Worm (Caenorhabditis elegans): Measurements from ENCODE around the gene rif-1.1.

DNA sequence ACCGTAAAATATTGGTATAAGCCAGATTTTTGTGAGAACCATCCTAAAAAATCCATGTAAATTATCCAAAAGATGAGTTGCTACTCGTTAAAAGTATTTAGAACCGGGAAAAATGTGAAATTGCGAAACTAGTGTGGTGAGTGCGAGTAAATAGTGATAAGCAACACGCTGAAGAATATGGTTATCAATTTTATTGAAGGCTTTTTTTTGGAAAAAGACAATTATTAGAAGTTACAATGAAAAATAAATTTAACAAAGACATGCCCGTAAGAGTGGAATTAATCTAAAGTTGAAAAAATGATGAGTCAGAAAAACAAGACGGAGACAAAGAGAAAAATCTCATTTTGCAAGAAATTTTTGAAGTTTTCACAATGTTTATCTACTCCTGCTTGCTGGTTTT is 4.8 kb upstream of the rif-1.1 start, which contains the start of gene F11E6.6:
- TF ChIP-seq flt-1 (GFP tag; IDR thresholded peaks at IDR 0.05): no peak
- no peak for TF ChIP-seq klf-2 (GFP tag; conservative IDR thresholded peaks at IDR 0.05)
- TF ChIP-seq ztf-29 (GFP tag; IDR thresholded peaks at IDR 0.05): no peak
- TF ChIP-seq ref-1 (GFP tag; conservative IDR thresholded peaks at IDR 0.05): no peak

All from whole organism, midembryonic.